Fruit fly (Drosophila melanogaster): ENCODE measurements around the gene sage.

dm6 chr3R:9266765-9267164, 2.8 kb upstream of the sage start, which contains the start of the genes TrpRS and Vps16A:
- TF ChIP-seq dmrt93B (GFP tag; optimal IDR thresholded peaks at IDR 0.05) (no peak), usp (GFP tag; optimal IDR thresholded peaks at IDR 0.05) (no peak), pan (optimal IDR thresholded peaks at IDR 0.05) (no peak), Abd-B (GFP tag; optimal IDR thresholded peaks at IDR 0.05) (no peak)
